Fruit fly (Drosophila melanogaster): ENCODE measurements around the gene Marcal1.

The Marcal1 gene

dm6 chr2L:4955094-4955823 lies at the start of gene Marcal1, which contains the start of gene Jon25Bi:
Marcal1 (plus strand) TSS chr2L:4955509.
Jon25Bi (minus strand) TSS chr2L:4955144.
- TF ChIP-seq gl (tag; optimal IDR thresholded peaks at IDR 0.05) (no peak), CG15710 (tag; optimal IDR thresholded peaks at IDR 0.05) (no peak), CG10348 (GFP tag; IDR thresholded peaks at IDR 0.05) (no peak), CG8301 (tag; optimal IDR thresholded peaks at IDR 0.05) (no peak), EcR (GFP tag; optimal IDR thresholded peaks at IDR 0.05) (no peak), fd96Ca (GFP tag; IDR thresholded peaks at IDR 0.05) (no peak), Pif1B (GFP tag; optimal IDR thresholded peaks at IDR 0.05) (no peak), CG4496 (GFP tag; IDR thresholded peaks at IDR 0.05) (no peak), D1 (tag; optimal IDR thresholded peaks at IDR 0.05) (no peak), CG17806 (tag; optimal IDR thresholded peaks at IDR 0.05) (no peak), rn (GFP tag; IDR thresholded peaks at IDR 0.05) (no peak), Pif1A (GFP tag; optimal IDR thresholded peaks at IDR 0.05) (no peak)

- TF ChIP-seq gl (tag; optimal IDR thresholded peaks at IDR 0.05) (no peak), D1 (tag; optimal IDR thresholded peaks at IDR 0.05) (peak; percentile 23), fd96Ca (GFP tag; IDR thresholded peaks at IDR 0.05) (peak; percentile 71; the same call in 2 of the 3 replicates), CG34367 (tag; optimal IDR thresholded peaks at IDR 0.05) (peak; percentile 46), CG17806 (tag; optimal IDR thresholded peaks at IDR 0.05) (peak; percentile 68), CG13204 (GFP tag; optimal IDR thresholded peaks at IDR 0.05) (peak; percentile 68), CG15710 (tag; optimal IDR thresholded peaks at IDR 0.05) (peak; percentile 79), CG9948 (tag; optimal IDR thresholded peaks at IDR 0.05) (peak; percentile 77), CG10348 (GFP tag; IDR thresholded peaks at IDR 0.05) (no peak), Pif1A (GFP tag; optimal IDR thresholded peaks at IDR 0.05) (no peak), rn (GFP tag; IDR thresholded peaks at IDR 0.05) (no peak), Snoo (tag; optimal IDR thresholded peaks at IDR 0.05) (peak; percentile 32), CG12605 (GFP tag; IDR thresholded peaks at IDR 0.05) (no peak), CG32121 (GFP tag; IDR thresholded peaks at IDR 0.05) (peak; percentile 45), CG14655 (GFP tag; optimal IDR thresholded peaks at IDR 0.05) (peak; percentile 55), Ets98B (GFP tag; IDR thresholded peaks at IDR 0.05) (peak; percentile 50), Pif1B (GFP tag; optimal IDR thresholded peaks at IDR 0.05) (peak; percentile 33), CG8159 (tag; optimal IDR thresholded peaks at IDR 0.05) (peak; percentile 86), EcR (GFP tag; optimal IDR thresholded peaks at IDR 0.05) (no peak), CG8301 (tag; optimal IDR thresholded peaks at IDR 0.05) (peak; percentile 21), CG4496 (GFP tag; IDR thresholded peaks at IDR 0.05) (peak; percentile 56; the same call in 2 of the 3 replicates)
These were observed 48.6 kb upstream of the Marcal1 start, which contains the start of gene snsl for dm6 chr2L:4906546-4907250. snsl (minus strand) TSS chr2L:4906762.

dm6 chr2L:4907986-4908385 lies 47.3 kb upstream of the Marcal1 start:
- TF ChIP-seq Snoo (tag; optimal IDR thresholded peaks at IDR 0.05) (peak; percentile 47), D1 (tag; optimal IDR thresholded peaks at IDR 0.05) (no peak), CG8159 (tag; optimal IDR thresholded peaks at IDR 0.05) (peak; percentile 42), CG12605 (GFP tag; IDR thresholded peaks at IDR 0.05) (peak; percentile 64; the same call in 1 of the 2 replicates), CG8301 (tag; optimal IDR thresholded peaks at IDR 0.05) (peak; percentile 22), Pif1B (GFP tag; optimal IDR thresholded peaks at IDR 0.05) (peak; percentile 57), Pif1A (GFP tag; optimal IDR thresholded peaks at IDR 0.05) (peak; percentile 60), CG17806 (tag; optimal IDR thresholded peaks at IDR 0.05) (peak; percentile 24), CG13204 (GFP tag; optimal IDR thresholded peaks at IDR 0.05) (no peak), CG14655 (GFP tag; optimal IDR thresholded peaks at IDR 0.05) (peak; percentile 60), CG32121 (GFP tag; IDR thresholded peaks at IDR 0.05) (peak; percentile 92), EcR (GFP tag; optimal IDR thresholded peaks at IDR 0.05) (no peak), CG4496 (GFP tag; IDR thresholded peaks at IDR 0.05) (peak; percentile 84), CG9948 (tag; optimal IDR thresholded peaks at IDR 0.05) (peak; percentile 24), Ets98B (GFP tag; IDR thresholded peaks at IDR 0.05) (peak; percentile 83), gl (tag; optimal IDR thresholded peaks at IDR 0.05) (no peak), CG10348 (GFP tag; IDR thresholded peaks at IDR 0.05) (0 out of 2 replicates have a peak, but pooled peaks have one; percentile 23), rn (GFP tag; IDR thresholded peaks at IDR 0.05) (peak; percentile 65; the same call in 1 of the 2 replicates), fd96Ca (GFP tag; IDR thresholded peaks at IDR 0.05) (peak; percentile 62; the same call in 2 of the 3 replicates), CG15710 (tag; optimal IDR thresholded peaks at IDR 0.05) (peak; percentile 20)

dm6 chr2L:4915715-4916153 lies 39.6 kb upstream of the Marcal1 start:
- peak; percentile 63 for TF ChIP-seq CG15710 (tag; optimal IDR thresholded peaks at IDR 0.05)
- TF ChIP-seq CG8301 (tag; optimal IDR thresholded peaks at IDR 0.05): peak; percentile 9
- peak; percentile 56 for TF ChIP-seq CG9948 (tag; optimal IDR thresholded peaks at IDR 0.05)
- TF ChIP-seq CG12605 (GFP tag; IDR thresholded peaks at IDR 0.05): no peak
- TF ChIP-seq CG13204 (GFP tag; optimal IDR thresholded peaks at IDR 0.05): peak; percentile 22
- no peak for TF ChIP-seq CG4496 (GFP tag; IDR thresholded peaks at IDR 0.05)
- TF ChIP-seq CG17806 (tag; optimal IDR thresholded peaks at IDR 0.05): peak; percentile 33
- no peak for TF ChIP-seq gl (tag; optimal IDR thresholded peaks at IDR 0.05)
- peak; percentile 41 for TF ChIP-seq Snoo (tag; optimal IDR thresholded peaks at IDR 0.05)
- peak; percentile 30 for TF ChIP-seq CG34367 (tag; optimal IDR thresholded peaks at IDR 0.05)
- no peak for TF ChIP-seq D1 (tag; optimal IDR thresholded peaks at IDR 0.05)
- TF ChIP-seq Pif1B (GFP tag; optimal IDR thresholded peaks at IDR 0.05): peak; percentile 9
- peak; percentile 60 for TF ChIP-seq CG14655 (GFP tag; optimal IDR thresholded peaks at IDR 0.05)
- TF ChIP-seq CG8159 (tag; optimal IDR thresholded peaks at IDR 0.05): peak; percentile 75

dm6 chr2L:4916738-4917137 lies 38.6 kb upstream of the Marcal1 start:
- TF ChIP-seq CG8159 (tag; optimal IDR thresholded peaks at IDR 0.05) (no peak), EcR (GFP tag; optimal IDR thresholded peaks at IDR 0.05) (no peak), CG32121 (GFP tag; IDR thresholded peaks at IDR 0.05) (no peak), CG17806 (tag; optimal IDR thresholded peaks at IDR 0.05) (no peak), Pif1B (GFP tag; optimal IDR thresholded peaks at IDR 0.05) (no peak), gl (tag; optimal IDR thresholded peaks at IDR 0.05) (no peak), rn (GFP tag; IDR thresholded peaks at IDR 0.05) (no peak), Ets98B (GFP tag; IDR thresholded peaks at IDR 0.05) (no peak), CG8301 (tag; optimal IDR thresholded peaks at IDR 0.05) (no peak), D1 (tag; optimal IDR thresholded peaks at IDR 0.05) (no peak), CG15710 (tag; optimal IDR thresholded peaks at IDR 0.05) (no peak), CG13204 (GFP tag; optimal IDR thresholded peaks at IDR 0.05) (no peak), CG4496 (GFP tag; IDR thresholded peaks at IDR 0.05) (no peak), CG34367 (tag; optimal IDR thresholded peaks at IDR 0.05) (no peak), CG10348 (GFP tag; IDR thresholded peaks at IDR 0.05) (no peak), Snoo (tag; optimal IDR thresholded peaks at IDR 0.05) (no peak), CG12605 (GFP tag; IDR thresholded peaks at IDR 0.05) (no peak), Pif1A (GFP tag; optimal IDR thresholded peaks at IDR 0.05) (no peak), CG9948 (tag; optimal IDR thresholded peaks at IDR 0.05) (no peak)
